Fruit fly (Drosophila melanogaster) whole organism, wandering third instar larva: ENCODE measurements around the gene Cdc37.

Experiments
- Abd-B ChIP-seq: fragments of >200 bp; optimal IDR thresholded peaks from 2 replicates; lab custom pipeline; 2017; ENCODE audit warnings: missing biosample characterization, missing genetic modification characterization
- CG32264 ChIP-seq: fragments of 200-800 bp; sonication (Bioruptor generic); optimal IDR thresholded peaks from 2 replicates; lab custom pipeline; 2016; ENCODE audit warnings: missing biosample characterization, missing genetic modification characterization
- CG9705 ChIP-seq: fragments of 200-800 bp; sonication (Bioruptor generic); optimal IDR thresholded peaks from 2 replicates; lab custom pipeline; 2018; ENCODE audit warnings: missing biosample characterization, mild to moderate bottlenecking, missing genetic modification characterization
- CrebA ChIP-seq: fragments of 200-800 bp; sonication (Bioruptor generic); optimal IDR thresholded peaks from 2 replicates; lab custom pipeline; 2016; ENCODE audit warnings: missing biosample characterization, mild to moderate bottlenecking, missing genetic modification characterization, borderline replicate concordance
- Dfd ChIP-seq: fragments of >200 bp; optimal IDR thresholded peaks from 2 replicates; lab custom pipeline; 2017; ENCODE audit warnings: missing biosample characterization, missing genetic modification characterization
- Dif ChIP-seq: fragments of 200-275, 200-300 bp; sonication (Bioruptor generic); optimal IDR thresholded peaks from 2 replicates; lab custom pipeline; 2018; ENCODE audit warnings: missing biosample characterization, missing genetic modification characterization; ENCODE audit not compliant: partially characterized antibody
- GATAd ChIP-seq: sonication (Bioruptor generic); optimal IDR thresholded peaks from 2 replicates; lab custom pipeline; 2016; ENCODE audit warnings: missing biosample characterization, missing genetic modification characterization
- HLH106 ChIP-seq: fragments of 200-800 bp; optimal IDR thresholded peaks from 3 replicates; lab custom pipeline; 2019; ENCODE audit warnings: missing biosample characterization, mild to moderate bottlenecking, missing genetic modification characterization, moderate library complexity
- Hnf4 ChIP-seq: fragments of 200-800 bp; sonication (Bioruptor generic); optimal IDR thresholded peaks from 2 replicates; lab custom pipeline; 2016; ENCODE audit warnings: missing biosample characterization, mild to moderate bottlenecking, missing genetic modification characterization
- Hr78 ChIP-seq: fragments of >200 bp; optimal IDR thresholded peaks from 2 replicates; lab custom pipeline; 2017; ENCODE audit warnings: missing biosample characterization, missing genetic modification characterization
- Hr83 ChIP-seq: fragments of 200-300 bp; sonication (Bioruptor generic); optimal IDR thresholded peaks from 2 replicates; lab custom pipeline; 2016; ENCODE audit warnings: missing biosample characterization, mild to moderate bottlenecking, missing genetic modification characterization, moderate library complexity; ENCODE audit not compliant: poor library complexity, severe bottlenecking
- Jra ChIP-seq: sonication (Bioruptor generic); optimal IDR thresholded peaks from 2 replicates; lab custom pipeline; 2016; ENCODE audit warnings: missing biosample characterization, missing genetic modification characterization
- Mio ChIP-seq: sonication (Bioruptor generic); optimal IDR thresholded peaks from 2 replicates; lab custom pipeline; 2016; ENCODE audit warnings: missing biosample characterization, missing genetic modification characterization
- Myc ChIP-seq: fragments of >200 bp; optimal IDR thresholded peaks from 2 replicates; lab custom pipeline; 2017
- N ChIP-seq: fragments of >200 bp; optimal IDR thresholded peaks from 2 replicates; lab custom pipeline; 2018; ENCODE audit warnings: missing biosample characterization, missing external identifiers, missing genetic modification characterization
- OdsH ChIP-seq: fragments of 200-800 bp; sonication (Bioruptor generic); optimal IDR thresholded peaks from 2 replicates; lab custom pipeline; 2016; ENCODE audit warnings: missing biosample characterization, mild to moderate bottlenecking, missing genetic modification characterization
- Rel ChIP-seq, 2 experiments: fragments of 200-800 bp; sonication (Bioruptor generic) in 1 of 2; optimal IDR thresholded peaks; 2 replicates in 1 of 2; 3 replicates in 1 of 2; lab custom pipeline; 2016 to 2019; ENCODE audit warnings: mild to moderate bottlenecking in 2 of 2, missing biosample characterization in 2 of 2, missing genetic modification characterization in 2 of 2, moderate library complexity in 1 of 2
- Sp1 ChIP-seq: fragments of 200-800 bp; sonication (Bioruptor generic); optimal IDR thresholded peaks from 3 replicates; lab custom pipeline; 2019; ENCODE audit warnings: missing biosample characterization, mild to moderate bottlenecking, missing genetic modification characterization, moderate library complexity
- Vsx2 ChIP-seq: fragments of 200-300, 225-300 bp; sonication (Bioruptor generic); optimal IDR thresholded peaks from 2 replicates; lab custom pipeline; 2018; ENCODE audit warnings: missing biosample characterization, missing genetic modification characterization; ENCODE audit not compliant: partially characterized antibody
- br ChIP-seq: fragments of 200-800 bp; sonication (Bioruptor generic); optimal IDR thresholded peaks from 2 replicates; lab custom pipeline; 2016; ENCODE audit warnings: missing biosample characterization, missing genetic modification characterization
- brk ChIP-seq: fragments of 200-800 bp; sonication (Bioruptor generic); optimal IDR thresholded peaks from 2 replicates; lab custom pipeline; 2016; ENCODE audit warnings: missing biosample characterization, mild to moderate bottlenecking, missing genetic modification characterization
- dl ChIP-seq, 2 experiments: fragments of 175-275, 200-275 bp in 1 of 2; fragments of 200-275 bp in 1 of 2; sonication (Bioruptor generic); optimal IDR thresholded peaks; lab custom pipeline; 2018; ENCODE audit warnings: mild to moderate bottlenecking in 2 of 2, missing biosample characterization in 2 of 2, missing genetic modification characterization in 2 of 2, moderate library complexity in 2 of 2; ENCODE audit not compliant: partially characterized antibody in 2 of 2, insufficient read depth in 1 of 2
- dmrt93B ChIP-seq: fragments of 200-800 bp; sonication (Bioruptor generic); optimal IDR thresholded peaks from 2 replicates; lab custom pipeline; 2018; ENCODE audit warnings: missing biosample characterization, mild to moderate bottlenecking, missing genetic modification characterization
- dsf ChIP-seq: sonication (Bioruptor generic); optimal IDR thresholded peaks from 2 replicates; lab custom pipeline; 2016; ENCODE audit warnings: missing biosample characterization, missing genetic modification characterization, borderline replicate concordance
- ey ChIP-seq: fragments of 200-800 bp; sonication (Bioruptor generic); optimal IDR thresholded peaks from 2 replicates; lab custom pipeline; 2016; ENCODE audit warnings: missing biosample characterization, missing genetic modification characterization
- foxo ChIP-seq, 2 experiments: fragments of 200-800 bp; sonication (Bioruptor generic); optimal IDR thresholded peaks; 2 replicates in 1 of 2; 3 replicates in 1 of 2; lab custom pipeline; 2016 to 2017; ENCODE audit warnings: missing biosample characterization in 2 of 2, missing genetic modification characterization in 2 of 2
- fru ChIP-seq: fragments of 200-800 bp; sonication (Bioruptor generic); optimal IDR thresholded peaks from 3 replicates; lab custom pipeline; 2016; ENCODE audit warnings: missing biosample characterization, mild to moderate bottlenecking, missing genetic modification characterization
- h ChIP-seq: fragments of 200-800 bp; sonication (Bioruptor generic); optimal IDR thresholded peaks from 3 replicates; lab custom pipeline; 2016; ENCODE audit warnings: missing biosample characterization, mild to moderate bottlenecking, missing genetic modification characterization
- jim ChIP-seq: fragments of 175-275, 200-325 bp; sonication (Bioruptor generic); optimal IDR thresholded peaks from 2 replicates; lab custom pipeline; 2016; ENCODE audit warnings: missing biosample characterization, mild to moderate bottlenecking, missing genetic modification characterization
- lola ChIP-seq: fragments of >200 bp; optimal IDR thresholded peaks from 2 replicates; lab custom pipeline; 2017; ENCODE audit warnings: missing biosample characterization, missing genetic modification characterization
- pan ChIP-seq: fragments of >200 bp; optimal IDR thresholded peaks from 2 replicates; lab custom pipeline; 2017
- psq ChIP-seq: fragments of 200-800 bp; sonication (Bioruptor generic); optimal IDR thresholded peaks from 3 replicates; lab custom pipeline; 2017; ENCODE audit warnings: missing biosample characterization, mild to moderate bottlenecking, missing genetic modification characterization, moderate library complexity
- rgr ChIP-seq: fragments of 200-800 bp; sonication (Bioruptor generic); optimal IDR thresholded peaks from 3 replicates; lab custom pipeline; 2016; ENCODE audit warnings: missing biosample characterization, mild to moderate bottlenecking, missing genetic modification characterization
- sage ChIP-seq: fragments of 200-800 bp; sonication (Bioruptor generic); optimal IDR thresholded peaks from 2 replicates; lab custom pipeline; 2016; ENCODE audit warnings: missing biosample characterization, mild to moderate bottlenecking, missing genetic modification characterization
- sv ChIP-seq: fragments of 200-800 bp; sonication (Bioruptor generic); optimal IDR thresholded peaks from 3 replicates; lab custom pipeline; 2016; ENCODE audit warnings: missing biosample characterization, missing genetic modification characterization
- tai ChIP-seq: sonication (Bioruptor generic); optimal IDR thresholded peaks from 2 replicates; lab custom pipeline; 2016; ENCODE audit warnings: missing biosample characterization, missing genetic modification characterization
- usp ChIP-seq: fragments of >200 bp; optimal IDR thresholded peaks from 2 replicates; lab custom pipeline; 2017; ENCODE audit warnings: missing biosample characterization, missing genetic modification characterization
- woc ChIP-seq: sonication (Bioruptor generic); optimal IDR thresholded peaks from 2 replicates; lab custom pipeline; 2016; ENCODE audit warnings: missing biosample characterization, mild to moderate bottlenecking, missing genetic modification characterization

Gene Cdc37

dm6 chr3L:1829539-1829938 lies 34.3 kb downstream of the Cdc37 start:
- TF ChIP-seq Hnf4 (GFP tag; lab: Kevin White, UChicago) (peak; percentile 40), foxo (GFP tag; optimal IDR thresholded peaks at IDR 0.05; lab: Kevin White, UChicago) (peak in 1 of 2 experiments; percentile 69), Hr83 (GFP tag; lab: Kevin White, UChicago) (no peak), Hr78 (no peak), usp (GFP tag; lab: Kevin White, UChicago) (no peak), Dfd (no peak), N (GFP tag; lab: Kevin White, UChicago) (no peak), CG9705 (no peak), pan (lab: Kevin White, UChicago) (no peak), OdsH (peak; percentile 57), brk (GFP tag; lab: Kevin White, UChicago) (no peak), lola (GFP tag; lab: Kevin White, UChicago) (no peak), GATAd (GFP tag; lab: Kevin White, UChicago) (no peak), Jra (GFP tag; lab: Kevin White, UChicago) (no peak), Sp1 (GFP tag; lab: Kevin White, UChicago) (peak; percentile 51), dsf (GFP tag; lab: Kevin White, UChicago) (no peak), jim (GFP tag; lab: Kevin White, UChicago) (no peak), Dif (GFP tag; lab: Kevin White, UChicago) (no peak), h (peak; percentile 59), dmrt93B (GFP tag; lab: Kevin White, UChicago) (no peak), Rel (GFP tag; optimal IDR thresholded peaks at IDR 0.05; lab: Kevin White, UChicago) (no peak), Rel (tag; optimal IDR thresholded peaks at IDR 0.05; lab: Kevin White, UChicago) (no peak), woc (GFP tag; lab: Kevin White, UChicago) (peak; percentile 23), sage (GFP tag; lab: Kevin White, UChicago) (no peak), br (GFP tag; lab: Kevin White, UChicago) (peak; percentile 41), CG32264 (GFP tag; lab: Kevin White, UChicago) (no peak), Abd-B (GFP tag; lab: Kevin White, UChicago) (no peak), fru (GFP tag; lab: Kevin White, UChicago) (peak; percentile 69), Mio (GFP tag; lab: Kevin White, UChicago) (no peak), ey (GFP tag; lab: Kevin White, UChicago) (peak; percentile 55), CrebA (GFP tag; lab: Kevin White, UChicago) (no peak), psq (GFP tag; lab: Kevin White, UChicago) (no peak), dl (GFP tag; optimal IDR thresholded peaks at IDR 0.05; lab: Kevin White, UChicago; ENCODE audit: insufficient read depth in 1 of 2, partially characterized antibody in 2 of 2) (no peak), tai (GFP tag; lab: Kevin White, UChicago) (no peak), Myc (lab: Kevin White, UChicago) (no peak), Vsx2 (GFP tag; lab: Kevin White, UChicago) (no peak), sv (GFP tag; lab: Kevin White, UChicago) (no peak), HLH106 (tag; lab: Kevin White, UChicago) (peak; percentile 62), rgr (peak; percentile 53)

dm6 chr3L:1831753-1832268 lies 36.6 kb downstream of the Cdc37 start, which contains the start of gene Cpr62Ba:
TSS of gene Cpr62Ba (minus strand) at chr3L:1831783.
- TF ChIP-seq lola (GFP tag; lab: Kevin White, UChicago): no peak
- TF ChIP-seq fru (GFP tag; lab: Kevin White, UChicago): no peak
- no peak for TF ChIP-seq OdsH
- peak; percentile 63 for TF ChIP-seq Myc (lab: Kevin White, UChicago)
